Worm (Caenorhabditis elegans) whole organism, young adult: Measurements from ENCODE around the gene ari-2.

Source experiments
- C17E4.6 ChIP-seq: fragments of 200-800 bp; sonication (Bioruptor generic); IDR thresholded peaks from 2 replicates; pipeline ENCODE4 v1.3.6; 2022; ENCODE audit warnings: missing genetic modification reagents, missing genetic modification characterization, missing compliant biosample characterization
- F33H1.4 ChIP-seq: fragments of 200-800 bp; sonication (Bioruptor generic); IDR thresholded peaks from 2 replicates; pipeline ENCODE4 v1.3.6; 2022; ENCODE audit warnings: missing genetic modification reagents, missing genetic modification characterization, missing compliant biosample characterization
- K12H6.12 ChIP-seq: fragments of 200-800 bp; sonication (Bioruptor generic); optimal IDR thresholded peaks from 2 replicates; lab custom pipeline; 2018; ENCODE audit warnings: mild to moderate bottlenecking, missing genetic modification characterization, missing compliant biosample characterization
- Y95B8A.8 ChIP-seq: fragments of 200-800 bp; sonication (Bioruptor generic); IDR thresholded peaks from 2 replicates; pipeline ENCODE4 v1.3.6; 2022; ENCODE audit warnings: missing genetic modification reagents, missing genetic modification characterization, missing compliant biosample characterization
- attf-5 ChIP-seq: fragments of 200-800 bp; sonication (Bioruptor generic); optimal IDR thresholded peaks from 2 replicates; lab custom pipeline; 2018; ENCODE audit warnings: mild to moderate bottlenecking, missing genetic modification characterization, missing compliant biosample characterization
- cebp-1 ChIP-seq, 2 experiments: fragments of 200-800 bp in 1 of 2; sonication (Bioruptor generic) in 1 of 2; sonication (generic microtip) in 1 of 2; IDR thresholded peaks in 1 of 2; optimal IDR thresholded peaks in 1 of 2; 2 replicates each; pipeline versions ENCODE4 v1.3.6 to Lab custom; 2017 to 2022; ENCODE audit warnings: missing compliant biosample characterization in 2 of 2, missing genetic modification characterization in 2 of 2, mild to moderate bottlenecking in 1 of 2, missing genetic modification reagents in 1 of 2, moderate library complexity in 1 of 2
- ceh-79 ChIP-seq: sonication (generic microtip); optimal IDR thresholded peaks from 2 replicates; lab custom pipeline; 2017; ENCODE audit warnings: mild to moderate bottlenecking, missing genetic modification characterization, missing compliant biosample characterization
- dox-1 ChIP-seq: fragments of 200-800 bp; sonication (Bioruptor generic); IDR thresholded peaks from 2 replicates; pipeline ENCODE4 v1.3.6; 2022; ENCODE audit warnings: missing genetic modification reagents, missing genetic modification characterization, missing compliant biosample characterization
- hlh-26 ChIP-seq: fragments of 200-800 bp; sonication (Bioruptor generic); conservative IDR thresholded peaks from 2 replicates; pipeline ENCODE4 v1.3.6; 2022; ENCODE audit warnings: missing genetic modification reagents, missing genetic modification characterization, missing compliant biosample characterization
- hmg-1.2 ChIP-seq: fragments of 200-800 bp; sonication (Bioruptor generic); IDR thresholded peaks from 2 replicates; pipeline ENCODE4 v1.3.6; 2022; ENCODE audit warnings: missing genetic modification reagents, missing genetic modification characterization, missing compliant biosample characterization
- hsf-1 ChIP-seq: fragments of 200-800 bp; sonication (Bioruptor generic); IDR thresholded peaks from 2 replicates; pipeline ENCODE4 v1.3.6; 2022; ENCODE audit warnings: missing genetic modification reagents, missing genetic modification characterization, missing compliant biosample characterization
- let-526 ChIP-seq: fragments of 200-800 bp; sonication (Bioruptor generic); IDR thresholded peaks from 2 replicates; pipeline ENCODE4 v1.3.6; 2022; ENCODE audit warnings: missing genetic modification reagents, missing genetic modification characterization, missing compliant biosample characterization
- let-607 ChIP-seq, 2 experiments: fragments of 200-800 bp in 1 of 2; sonication (Bioruptor generic) in 1 of 2; sonication (generic microtip) in 1 of 2; optimal IDR thresholded peaks; 2 replicates each; lab custom pipeline; 2016 to 2018; ENCODE audit warnings: mild to moderate bottlenecking in 2 of 2, missing compliant biosample characterization in 2 of 2, missing genetic modification characterization in 2 of 2, moderate library complexity in 2 of 2, missing genotype in 1 of 2
- lin-26 ChIP-seq: fragments of 200-800 bp; sonication (Bioruptor generic); IDR thresholded peaks from 2 replicates; pipeline ENCODE4 v1.3.6; 2022; ENCODE audit warnings: missing genetic modification reagents, missing genetic modification characterization, missing compliant biosample characterization
- lsy-27 ChIP-seq: sonication (generic microtip); optimal IDR thresholded peaks from 2 replicates; lab custom pipeline; 2017; ENCODE audit warnings: missing genetic modification characterization, mild to moderate bottlenecking, missing compliant biosample characterization, antibody characterized with exemption, missing genotype, borderline replicate concordance; ENCODE audit not compliant: insufficient read depth
- madf-10 ChIP-seq: sonication (generic microtip); optimal IDR thresholded peaks from 2 replicates; lab custom pipeline; 2016; ENCODE audit warnings: mild to moderate bottlenecking, missing genetic modification characterization, missing compliant biosample characterization
- mel-28 ChIP-seq: sonication (generic microtip); optimal IDR thresholded peaks from 2 replicates; lab custom pipeline; 2016; ENCODE audit warnings: borderline replicate concordance, mild to moderate bottlenecking, missing genetic modification characterization, missing compliant biosample characterization
- nfyb-1 ChIP-seq: fragments of 200-800 bp; sonication (Bioruptor generic); IDR thresholded peaks from 2 replicates; pipeline ENCODE4 v1.3.6; 2022; ENCODE audit warnings: missing genetic modification reagents, missing genetic modification characterization, missing compliant biosample characterization
- nhr-27 ChIP-seq: fragments of 200-800 bp; sonication (Bioruptor generic); optimal IDR thresholded peaks from 2 replicates; lab custom pipeline; 2018; ENCODE audit warnings: mild to moderate bottlenecking, missing genetic modification characterization, moderate library complexity, missing compliant biosample characterization
- pbrm-1 ChIP-seq: fragments of 200-800 bp; sonication (Bioruptor generic); IDR thresholded peaks from 2 replicates; pipeline ENCODE4 v1.3.6; 2022; ENCODE audit warnings: missing genetic modification reagents, missing genetic modification characterization, missing compliant biosample characterization
- rcor-1 ChIP-seq: fragments of 200-800 bp; sonication (Bioruptor generic); IDR thresholded peaks from 2 replicates; pipeline ENCODE4 v1.3.6; 2022; ENCODE audit warnings: missing genetic modification reagents, missing genetic modification characterization, missing compliant biosample characterization
- sdz-38 ChIP-seq: sonication (generic microtip); optimal IDR thresholded peaks from 2 replicates; lab custom pipeline; 2016; ENCODE audit warnings: missing genotype, missing genetic modification characterization, missing compliant biosample characterization
- snpc-1.1 ChIP-seq: sonication (generic microtip); optimal IDR thresholded peaks from 2 replicates; lab custom pipeline; 2017; ENCODE audit warnings: missing genetic modification characterization, mild to moderate bottlenecking, missing compliant biosample characterization, antibody characterized with exemption, moderate library complexity, missing genotype, missing genetic modification reagents; ENCODE audit not compliant: insufficient read depth
- snpc-4 ChIP-seq, 5 experiments: fragments of 150-350 bp in 1 of 5; sonication (generic microtip) in 4 of 5; optimal IDR thresholded peaks; 2 replicates each; lab custom pipeline; 2014 to 2018; ENCODE audit warnings: missing genetic modification characterization in 5 of 5, missing biosample characterization in 3 of 5, antibody characterized with exemption in 2 of 5, mild to moderate bottlenecking in 2 of 5, missing compliant biosample characterization in 2 of 5, missing genotype in 2 of 5, moderate library complexity in 2 of 5, missing genetic modification reagents in 1 of 5
- somi-1 ChIP-seq: fragments of 200-800 bp; sonication (Bioruptor generic); optimal IDR thresholded peaks from 2 replicates; lab custom pipeline; 2018; ENCODE audit warnings: mild to moderate bottlenecking, missing genetic modification characterization, missing compliant biosample characterization
- tbx-9 ChIP-seq: sonication (generic microtip); optimal IDR thresholded peaks from 2 replicates; lab custom pipeline; 2016; ENCODE audit warnings: borderline replicate concordance, missing genetic modification characterization, inconsistent platforms, missing compliant biosample characterization
- unc-62 ChIP-seq: fragments of 150-350 bp; optimal IDR thresholded peaks from 2 replicates; lab custom pipeline; 2014; ENCODE audit warnings: missing biosample characterization, missing genetic modification reagents, missing genetic modification characterization
- xnd-1 ChIP-seq: sonication (generic microtip); optimal IDR thresholded peaks from 2 replicates; lab custom pipeline; 2016; ENCODE audit warnings: missing genotype, missing genetic modification reagents, missing genetic modification characterization, missing compliant biosample characterization
- zfh-2 ChIP-seq: fragments of 200-800 bp; sonication (Bioruptor generic); conservative IDR thresholded peaks from 2 replicates; pipeline ENCODE4 v1.3.6; 2022; ENCODE audit warnings: missing genetic modification reagents, missing genetic modification characterization, missing compliant biosample characterization

The ari-2 gene

DNA sequence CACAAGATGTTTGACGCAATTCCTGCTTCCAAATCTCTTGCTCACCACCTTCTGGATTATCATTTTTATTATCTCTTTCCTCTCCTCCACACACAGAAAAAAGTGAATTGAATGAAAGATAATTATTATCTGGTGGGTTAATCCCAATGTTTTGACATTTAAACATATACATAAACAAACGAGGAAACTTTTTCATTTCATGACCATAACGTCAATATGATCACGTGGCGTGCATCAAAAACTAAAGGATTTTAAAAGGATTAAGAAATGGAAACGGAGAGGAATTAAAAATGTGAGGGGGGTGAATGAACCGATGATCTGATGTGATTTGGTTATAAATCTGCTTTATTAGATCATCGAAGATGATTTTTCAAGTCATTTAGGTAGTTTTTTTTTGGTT lies 44.6 kb downstream of the ari-2 start (continued):
- TF ChIP-seq xnd-1 (tag; lab: Kevin White, UChicago) (no peak), cebp-1 (GFP tag; IDR thresholded peaks at IDR 0.05; lab: Robert Waterston, UW) (no peak), cebp-1 (tag; optimal IDR thresholded peaks at IDR 0.05; lab: Kevin White, UChicago) (no peak)

DNA sequence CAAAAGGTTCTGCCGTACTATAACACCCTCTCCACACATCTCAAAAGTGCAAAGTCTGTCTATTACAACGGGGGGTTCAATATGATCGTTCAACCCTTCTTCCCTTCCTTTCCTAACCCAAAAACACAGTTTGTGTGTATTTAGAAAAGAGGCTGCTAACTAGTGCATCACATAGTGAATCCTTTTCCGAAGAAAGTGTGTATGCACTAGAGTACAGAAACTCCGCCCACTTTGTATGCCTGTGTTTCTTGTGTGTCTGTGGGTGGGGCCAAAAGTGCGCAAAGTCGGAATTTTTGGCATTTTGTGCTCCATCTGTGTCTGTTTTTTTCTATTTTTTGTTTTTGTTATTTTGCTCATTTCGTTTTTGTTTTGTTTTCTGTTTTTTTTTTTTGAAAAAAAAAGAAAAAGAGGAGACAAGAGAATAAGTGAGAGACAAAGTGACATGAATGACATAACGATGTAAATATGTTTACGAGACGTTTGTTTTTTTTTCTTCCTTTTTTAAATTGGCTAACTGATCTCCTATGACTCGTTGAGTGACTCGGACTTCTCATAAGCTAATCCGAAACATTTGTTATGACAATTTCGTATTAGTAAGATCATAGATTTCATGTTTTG lies 47.7 kb downstream of the ari-2 start:
- TF ChIP-seq let-607 (tag; optimal IDR thresholded peaks at IDR 0.05; lab: Kevin White, UChicago): no peak
- no peak for TF ChIP-seq Y95B8A.8 (GFP tag; lab: Robert Waterston, UW)
- TF ChIP-seq K12H6.12 (tag; lab: Kevin White, UChicago): peak; percentile 34
- no peak for TF ChIP-seq sdz-38 (tag; lab: Kevin White, UChicago)
- TF ChIP-seq let-526: no peak
- TF ChIP-seq, all 124 proteins: peak for 1

DNA sequence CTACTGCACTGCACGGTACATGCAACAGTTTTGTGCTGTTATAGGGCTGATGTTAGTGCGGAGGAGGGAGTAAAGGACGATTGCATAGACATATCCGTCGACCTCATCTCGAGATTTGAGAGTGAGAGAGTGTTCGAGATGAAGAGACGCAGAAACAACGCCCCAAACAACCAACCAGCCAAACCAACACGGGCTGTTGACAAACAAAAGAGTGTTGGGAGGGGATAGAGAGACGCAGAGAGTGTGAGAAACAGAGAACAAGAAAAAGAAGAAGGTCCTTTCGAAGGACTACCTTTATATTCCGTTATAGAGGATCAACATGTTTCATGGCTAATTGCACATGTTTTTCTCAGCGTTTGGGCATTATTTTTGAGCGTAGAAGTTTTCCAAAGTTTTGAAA lies 49.4 kb downstream of the ari-2 start:
- TF ChIP-seq hmg-1.2 (GFP tag; lab: Robert Waterston, UW) (peak; percentile 87), lsy-27 (tag; lab: Kevin White, UChicago) (no peak), attf-5 (GFP tag; lab: Kevin White, UChicago) (peak; percentile 14), rcor-1 (no peak), zfh-2 (GFP tag; lab: Robert Waterston, UW) (0 out of 2 replicates have a peak, but pooled peaks have one; percentile 28), madf-10 (tag; lab: Kevin White, UChicago) (no peak), lin-26 (0 out of 2 replicates have a peak, but pooled peaks have one; percentile 51), snpc-1.1 (tag; lab: Kevin White, UChicago) (no peak), hsf-1 (GFP tag; lab: Robert Waterston, UW) (no peak), cebp-1 (GFP tag; IDR thresholded peaks at IDR 0.05; lab: Robert Waterston, UW) (0 out of 2 replicates have a peak, but pooled peaks have one; percentile 21), cebp-1 (tag; optimal IDR thresholded peaks at IDR 0.05; lab: Kevin White, UChicago) (peak; percentile 39), somi-1 (GFP tag; lab: Kevin White, UChicago) (no peak), mel-28 (tag; lab: Kevin White, UChicago) (no peak), dox-1 (GFP tag; lab: Robert Waterston, UW) (0 out of 2 replicates have a peak, but pooled peaks have one; percentile 21), let-526 (no peak), unc-62 (GFP tag; lab: Kevin White, UChicago) (no peak), nfyb-1 (GFP tag; lab: Robert Waterston, UW) (peak; percentile 36; the same call in 1 of the 2 replicates), ceh-79 (no peak), snpc-4 (GFP tag; optimal IDR thresholded peaks at IDR 0.05; lab: Kevin White, UChicago) (no peak), snpc-4 (tag; optimal IDR thresholded peaks at IDR 0.05; lab: Kevin White, UChicago) (peak in 1 of 4 experiments; percentile 23), K12H6.12 (tag; lab: Kevin White, UChicago) (peak; percentile 45), F33H1.4 (GFP tag; lab: Robert Waterston, UW) (no peak), nhr-27 (tag; lab: Kevin White, UChicago) (no peak)

DNA sequence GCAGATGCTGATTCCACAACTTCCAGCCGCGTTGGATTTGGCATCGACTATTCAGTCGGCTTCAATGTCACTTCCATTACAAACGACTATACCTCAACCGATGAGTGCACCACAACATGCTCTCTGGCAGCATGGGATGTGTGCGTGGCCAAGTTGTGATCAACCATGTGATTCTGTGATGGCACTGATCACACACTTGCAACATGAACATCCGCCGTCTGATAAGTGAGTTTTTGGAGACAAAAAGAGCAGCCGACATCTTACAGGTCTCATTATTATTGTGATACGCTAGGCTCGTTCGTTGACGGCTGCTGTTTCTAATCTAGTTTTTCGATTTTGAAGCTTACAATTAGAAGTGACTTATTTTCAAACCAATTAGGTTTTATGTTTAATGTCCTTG lies 51.5 kb downstream of the ari-2 start:
- TF ChIP-seq Y95B8A.8 (GFP tag; lab: Robert Waterston, UW): no peak
- no peak for TF ChIP-seq hlh-26 (GFP tag; lab: Robert Waterston, UW)
- TF ChIP-seq tbx-9 (tag; lab: Kevin White, UChicago): no peak
- no peak for TF ChIP-seq pbrm-1 (GFP tag; lab: Robert Waterston, UW)
- no peak for TF ChIP-seq snpc-4 (GFP tag; optimal IDR thresholded peaks at IDR 0.05; lab: Kevin White, UChicago)
- TF ChIP-seq snpc-4 (tag; optimal IDR thresholded peaks at IDR 0.05; lab: Kevin White, UChicago): peak in 1 of 4 experiments; percentile 68
- TF ChIP-seq ceh-79: no peak
- no peak for TF ChIP-seq F33H1.4 (GFP tag; lab: Robert Waterston, UW)
- TF ChIP-seq C17E4.6 (GFP tag; lab: Robert Waterston, UW): no peak
